Fruit fly (Drosophila melanogaster) whole organism, embryonic: ENCODE measurements around the gene Lcp65Ac.

Experiments
- Abd-B ChIP-seq: fragments of 200-800 bp; sonication (Bioruptor generic); optimal IDR thresholded peaks from 2 replicates; lab custom pipeline; 2018; ENCODE audit warnings: missing biosample characterization, mild to moderate bottlenecking, missing genetic modification characterization, moderate library complexity
- Ada2b ChIP-seq: fragments of 200-800 bp; sonication (Bioruptor generic); IDR thresholded peaks from 2 replicates; pipeline ENCODE4 v1.3.6; 2022; ENCODE audit warnings: missing biosample characterization, missing genetic modification characterization
- BEAF-32 ChIP-seq: fragments of 200-800 bp; sonication (Bioruptor generic); optimal IDR thresholded peaks from 3 replicates; lab custom pipeline; 2017; ENCODE audit warnings: missing biosample characterization, missing genetic modification characterization, mild to moderate bottlenecking, moderate library complexity, missing genetic modification reagents
- CG10654 ChIP-seq: fragments of 200-800 bp; sonication (Bioruptor generic); optimal IDR thresholded peaks from 2 replicates; lab custom pipeline; 2016; ENCODE audit warnings: missing biosample characterization, missing genetic modification characterization
- CG12155 ChIP-seq: fragments of 200-800 bp; sonication (Bioruptor generic); optimal IDR thresholded peaks from 3 replicates; lab custom pipeline; 2016; ENCODE audit warnings: missing biosample characterization, missing genetic modification characterization
- CG12219 ChIP-seq: fragments of 200-800 bp; sonication (Bioruptor generic); optimal IDR thresholded peaks from 3 replicates; lab custom pipeline; 2018; ENCODE audit warnings: missing biosample characterization, mild to moderate bottlenecking, missing genetic modification characterization
- CG12391 ChIP-seq: fragments of 200-800 bp; sonication (Bioruptor generic); optimal IDR thresholded peaks from 3 replicates; lab custom pipeline; 2018; ENCODE audit warnings: missing biosample characterization, mild to moderate bottlenecking, missing genetic modification characterization, moderate library complexity
- CG12744 ChIP-seq: fragments of 200-800 bp; sonication (Bioruptor generic); optimal IDR thresholded peaks from 2 replicates; lab custom pipeline; 2016; ENCODE audit warnings: missing biosample characterization, missing genetic modification characterization
- CG14965 ChIP-seq: fragments of 200-800 bp; sonication (Bioruptor generic); optimal IDR thresholded peaks from 2 replicates; lab custom pipeline; 2016; ENCODE audit warnings: missing biosample characterization, missing genetic modification characterization, borderline replicate concordance
- CG15269 ChIP-seq: fragments of 200-800 bp; sonication (Bioruptor generic); optimal IDR thresholded peaks from 2 replicates; lab custom pipeline; 2018; ENCODE audit warnings: missing biosample characterization, mild to moderate bottlenecking, missing genetic modification characterization, moderate library complexity
- CG17328 ChIP-seq: fragments of 200-800 bp; sonication (Bioruptor generic); IDR thresholded peaks from 2 replicates; pipeline ENCODE4 v1.3.6; 2022; ENCODE audit warnings: missing biosample characterization, missing genetic modification characterization
- CG17912 ChIP-seq: fragments of 200-800 bp; sonication (Bioruptor generic); optimal IDR thresholded peaks from 2 replicates; lab custom pipeline; 2018; ENCODE audit warnings: missing biosample characterization, mild to moderate bottlenecking, missing genetic modification characterization
- CG18476 ChIP-seq: fragments of 200-800 bp; sonication (Bioruptor generic); optimal IDR thresholded peaks from 2 replicates; lab custom pipeline; 2016; ENCODE audit warnings: missing biosample characterization, mild to moderate bottlenecking, missing genetic modification characterization
- CG30020 ChIP-seq: fragments of 200-800 bp; optimal IDR thresholded peaks from 2 replicates; lab custom pipeline; 2019; ENCODE audit warnings: missing biosample characterization, mild to moderate bottlenecking, missing genetic modification characterization, moderate library complexity
- CG30403 ChIP-seq: fragments of 200-800 bp; sonication (Bioruptor generic); optimal IDR thresholded peaks from 3 replicates; lab custom pipeline; 2016; ENCODE audit warnings: missing biosample characterization, missing genetic modification characterization
- CG32772 ChIP-seq: fragments of 200-800 bp; sonication (Bioruptor generic); IDR thresholded peaks from 2 replicates; pipeline ENCODE4 v1.3.6; 2022; ENCODE audit warnings: missing biosample characterization, missing genetic modification characterization
- CG3838 ChIP-seq: fragments of 200-800 bp; sonication (Bioruptor generic); optimal IDR thresholded peaks from 3 replicates; lab custom pipeline; 2016; ENCODE audit warnings: missing biosample characterization, missing genetic modification characterization
- CG4360 ChIP-seq: fragments of 200-800 bp; sonication (Bioruptor generic); IDR thresholded peaks from 2 replicates; pipeline ENCODE4 v1.3.6; 2022; ENCODE audit warnings: missing biosample characterization, missing genetic modification characterization
- CG4617 ChIP-seq: fragments of 200-800 bp; sonication (Bioruptor generic); optimal IDR thresholded peaks from 3 replicates; lab custom pipeline; 2016; ENCODE audit warnings: missing biosample characterization, missing genetic modification characterization, borderline replicate concordance
- CG6175 ChIP-seq: fragments of 200-800 bp; sonication (Bioruptor generic); IDR thresholded peaks from 3 replicates; pipeline ENCODE4 v1.3.6; 2022; ENCODE audit warnings: missing biosample characterization, missing genetic modification characterization
- CG7357 ChIP-seq: fragments of 200-800 bp; sonication (Bioruptor generic); IDR thresholded peaks from 3 replicates; pipeline ENCODE4 v1.3.6; 2022; ENCODE audit warnings: missing biosample characterization, missing genetic modification characterization
- CG7372 ChIP-seq: fragments of 200-800 bp; sonication (Bioruptor generic); IDR thresholded peaks from 2 replicates; pipeline ENCODE4 v1.3.6; 2022; ENCODE audit warnings: missing biosample characterization, missing genetic modification characterization
- CG8388 ChIP-seq: fragments of 200-800 bp; sonication (Bioruptor generic); optimal IDR thresholded peaks from 2 replicates; lab custom pipeline; 2019; ENCODE audit warnings: missing biosample characterization, mild to moderate bottlenecking, missing genetic modification characterization, moderate library complexity
- CG9876 ChIP-seq: fragments of 200-800 bp; sonication (Bioruptor generic); optimal IDR thresholded peaks from 2 replicates; lab custom pipeline; 2016; ENCODE audit warnings: missing biosample characterization, missing genetic modification characterization
- D19A ChIP-seq: fragments of 200-800 bp; optimal IDR thresholded peaks from 3 replicates; lab custom pipeline; 2019; ENCODE audit warnings: missing biosample characterization, mild to moderate bottlenecking, missing genetic modification characterization, moderate library complexity
- Dbx ChIP-seq: fragments of 200-800 bp; sonication (Bioruptor generic); IDR thresholded peaks from 3 replicates; pipeline ENCODE4 v1.3.6; 2022; ENCODE audit warnings: missing biosample characterization, missing genetic modification characterization
- E2f2 ChIP-seq: fragments of 200-800 bp; sonication (Bioruptor generic); IDR thresholded peaks from 2 replicates; pipeline ENCODE4 v1.3.6; 2022; ENCODE audit warnings: missing biosample characterization, missing genetic modification characterization
- Ets97D ChIP-seq: fragments of 200-800 bp; sonication (Bioruptor generic); optimal IDR thresholded peaks from 3 replicates; lab custom pipeline; 2016; ENCODE audit warnings: missing biosample characterization, missing genetic modification characterization
- MTF-1 ChIP-seq: fragments of 200-800 bp; sonication (Bioruptor generic); optimal IDR thresholded peaks from 2 replicates; lab custom pipeline; 2018; ENCODE audit warnings: missing biosample characterization, mild to moderate bottlenecking, missing genetic modification characterization, borderline replicate concordance
- Med ChIP-seq: fragments of 200-800 bp; sonication (Bioruptor generic); peaks from one replicate; lab custom pipeline; 2016; ENCODE audit warnings: missing biosample characterization, missing genetic modification characterization, mild to moderate bottlenecking, inconsistent platforms, moderate library complexity
- NFAT ChIP-seq: fragments of 200-800 bp; sonication (Bioruptor generic); IDR thresholded peaks from 2 replicates; pipeline ENCODE4 v1.3.6; 2022; ENCODE audit warnings: missing biosample characterization, missing genetic modification characterization
- NK7.1 ChIP-seq: fragments of 200-800 bp; sonication (Bioruptor generic); optimal IDR thresholded peaks from 3 replicates; lab custom pipeline; 2016; ENCODE audit warnings: missing biosample characterization, missing genetic modification characterization
- abd-A ChIP-seq: fragments of 200-800 bp; sonication (Bioruptor generic); optimal IDR thresholded peaks from 3 replicates; lab custom pipeline; 2019; ENCODE audit warnings: missing biosample characterization, mild to moderate bottlenecking, missing genetic modification characterization, moderate library complexity
- bigmax ChIP-seq: fragments of 200-800 bp; sonication (Bioruptor generic); optimal IDR thresholded peaks from 2 replicates; lab custom pipeline; 2018; ENCODE audit warnings: missing biosample characterization, mild to moderate bottlenecking, missing genetic modification characterization
- bsh ChIP-seq, 2 experiments: fragments of 200-800 bp; sonication (Bioruptor generic); optimal IDR thresholded peaks; 2 replicates each; lab custom pipeline; 2017 to 2018; ENCODE audit warnings: mild to moderate bottlenecking in 2 of 2, missing biosample characterization in 2 of 2, missing genetic modification characterization in 2 of 2, moderate library complexity in 1 of 2
- btn ChIP-seq: fragments of 200-800 bp; sonication (Bioruptor generic); optimal IDR thresholded peaks from 2 replicates; lab custom pipeline; 2016; ENCODE audit warnings: missing biosample characterization, missing genetic modification characterization
- insv ChIP-seq, 2 experiments: fragments of 200-800 bp; sonication (Bioruptor generic); optimal IDR thresholded peaks; 3 replicates each; lab custom pipeline; 2016 to 2018; ENCODE audit warnings: missing biosample characterization in 2 of 2, missing genetic modification characterization in 2 of 2
- inv ChIP-seq: fragments of 200-800 bp; sonication (Bioruptor generic); IDR thresholded peaks from 2 replicates; pipeline ENCODE4 v1.3.6; 2022; ENCODE audit warnings: missing biosample characterization, missing genetic modification characterization; ENCODE audit not compliant: partially characterized antibody
- lola ChIP-seq, 3 experiments: fragments of >200 bp in 2 of 3; fragments of 200-800 bp in 1 of 3; sonication (Bioruptor generic) in 1 of 3; optimal IDR thresholded peaks; 2 replicates each; lab custom pipeline; 2017 to 2019; ENCODE audit warnings: missing biosample characterization in 3 of 3, missing genetic modification characterization in 3 of 3, mild to moderate bottlenecking in 1 of 3, moderate library complexity in 1 of 3
- mam ChIP-seq: fragments of 200-800 bp; sonication (Bioruptor generic); optimal IDR thresholded peaks from 3 replicates; lab custom pipeline; 2016; ENCODE audit warnings: missing biosample characterization, missing genetic modification characterization
- mirr ChIP-seq: fragments of 200-800 bp; sonication (Bioruptor generic); optimal IDR thresholded peaks from 3 replicates; lab custom pipeline; 2018; ENCODE audit warnings: missing biosample characterization, mild to moderate bottlenecking, missing genetic modification characterization
- pan ChIP-seq, 4 experiments: fragments of >200 bp in 3 of 4; fragments of 200-800 bp in 1 of 4; sonication (Bioruptor generic) in 1 of 4; optimal IDR thresholded peaks in 3 of 4; IDR thresholded peaks in 1 of 4; 2 replicates each; pipeline versions ENCODE4 v1.3.6 to Lab custom; 2017 to 2022; ENCODE audit warnings: missing biosample characterization in 2 of 4, missing genetic modification characterization in 2 of 4, mixed read lengths in 1 of 4
- repo ChIP-seq: fragments of 200-800 bp; sonication (Bioruptor generic); optimal IDR thresholded peaks from 2 replicates; lab custom pipeline; 2016; ENCODE audit warnings: missing biosample characterization, missing genetic modification characterization
- sens ChIP-seq: fragments of 200-800 bp; sonication (Bioruptor generic); peaks from one replicate; lab custom pipeline; 2016; ENCODE audit warnings: missing biosample characterization, missing genetic modification characterization
- sisA ChIP-seq: fragments of 200-800 bp; sonication (Bioruptor generic); IDR thresholded peaks from 2 replicates; pipeline ENCODE4 v1.3.6; 2022; ENCODE audit warnings: missing biosample characterization, missing genetic modification characterization
- sug ChIP-seq: fragments of 200-800 bp; optimal IDR thresholded peaks from 2 replicates; lab custom pipeline; 2019; ENCODE audit warnings: missing biosample characterization, mild to moderate bottlenecking, missing genetic modification characterization, moderate library complexity
- tio ChIP-seq: fragments of 200-800 bp; sonication (Bioruptor generic); optimal IDR thresholded peaks from 2 replicates; lab custom pipeline; 2017; ENCODE audit warnings: missing biosample characterization, missing genetic modification characterization, inconsistent platforms
- trem ChIP-seq: fragments of 200-800 bp; optimal IDR thresholded peaks from 3 replicates; lab custom pipeline; 2019; ENCODE audit warnings: missing biosample characterization, mild to moderate bottlenecking, missing genetic modification characterization, moderate library complexity
- ttk ChIP-seq: fragments of 200-800 bp; sonication (Bioruptor generic); IDR thresholded peaks from 2 replicates; pipeline ENCODE4 v2.1.2; 2022; ENCODE audit warnings: missing biosample characterization, missing genetic modification characterization

The Lcp65Ac gene

dm6 chr3L:6157327-6158032, 12.9 kb downstream of the Lcp65Ac start, which contains the start of gene CG13297 (continued):
- TF ChIP-seq mirr = no peak
- peak; percentile 39; the same call in 1 of the 2 replicates for TF ChIP-seq ttk
- TF ChIP-seq lola (GFP tag; optimal IDR thresholded peaks at IDR 0.05; lab: Kevin White, UChicago) = no peak
- TF ChIP-seq CG7357 (GFP tag; lab: Robert Waterston, UW) = no peak
- TF ChIP-seq CG18476 = peak; percentile 32
- TF ChIP-seq Med (GFP tag; lab: Kevin White, UChicago) = peak; percentile 1
- peak; percentile 48 for TF ChIP-seq CG8388 (GFP tag; lab: Kevin White, UChicago)
- TF ChIP-seq bsh (GFP tag; optimal IDR thresholded peaks at IDR 0.05; lab: Kevin White, UChicago) = no peak
- no peak for TF ChIP-seq NK7.1
- peak; percentile 53 for TF ChIP-seq Abd-B
- TF ChIP-seq CG7372 = no peak; the same call in 1 of the 2 replicates
- TF ChIP-seq CG17328 (GFP tag; lab: Robert Waterston, UW) = no peak
- no peak for TF ChIP-seq MTF-1 (GFP tag; lab: Kevin White, UChicago)
- peak; percentile 44 for TF ChIP-seq CG12391 (tag; lab: Kevin White, UChicago)
- no peak for TF ChIP-seq BEAF-32 (GFP tag; lab: Kevin White, UChicago)
- TF ChIP-seq btn = no peak
- no peak for TF ChIP-seq CG30020 (tag; lab: Kevin White, UChicago)
- TF ChIP-seq CG17912 (GFP tag; lab: Kevin White, UChicago) = no peak
- no peak for TF ChIP-seq mam (GFP tag; lab: Kevin White, UChicago)
- no peak for TF ChIP-seq NFAT (GFP tag; lab: Robert Waterston, UW)
- TF ChIP-seq D19A (tag; lab: Kevin White, UChicago) = peak; percentile 80
- TF ChIP-seq tio (GFP tag; lab: Kevin White, UChicago) = peak; percentile 32
- TF ChIP-seq CG12219 = peak; percentile 31
- no peak for TF ChIP-seq CG4617
- 0 out of 2 replicates have a peak, but pooled peaks have one; percentile 14 for TF ChIP-seq CG32772 (GFP tag; lab: Robert Waterston, UW)
- 0 out of 2 replicates have a peak, but pooled peaks have one; percentile 10 for TF ChIP-seq E2f2 (GFP tag; lab: Robert Waterston, UW)
- TF ChIP-seq trem (tag; lab: Kevin White, UChicago) = peak; percentile 33
- TF ChIP-seq CG4360 (GFP tag; lab: Robert Waterston, UW) = no peak
- no peak for TF ChIP-seq insv (GFP tag; optimal IDR thresholded peaks at IDR 0.05; lab: Kevin White, UChicago)
- TF ChIP-seq CG9876 = no peak
- TF ChIP-seq sisA (GFP tag; lab: Robert Waterston, UW) = peak; percentile 55
- peak; percentile 56 for TF ChIP-seq CG30403 (GFP tag; lab: Kevin White, UChicago)
- no peak for TF ChIP-seq pan (optimal IDR thresholded peaks at IDR 0.05; lab: Kevin White, UChicago)
- peak in 1 of 2 experiments; percentile 74 for TF ChIP-seq pan (GFP tag; optimal IDR thresholded peaks at IDR 0.05 in 1 of 2, IDR thresholded peaks at IDR 0.05 in 1 of 2)
- no peak for TF ChIP-seq inv (GFP tag; lab: Robert Waterston, UW)
- TF ChIP-seq Ets97D = no peak
- TF ChIP-seq Ada2b (GFP tag; lab: Robert Waterston, UW) = 0 out of 2 replicates have a peak, but pooled peaks have one; percentile 30
- TF ChIP-seq abd-A = peak; percentile 88
- TF ChIP-seq Dbx (GFP tag; lab: Robert Waterston, UW) = no peak
- TF ChIP-seq sug (tag; lab: Kevin White, UChicago) = no peak
- TF ChIP-seq repo = no peak
- TF ChIP-seq bigmax (GFP tag; lab: Kevin White, UChicago) = no peak
- peak; percentile 75 for TF ChIP-seq CG15269 (tag; lab: Kevin White, UChicago)
- TF ChIP-seq CG14965 (GFP tag; lab: Kevin White, UChicago) = no peak
- TF ChIP-seq CG12155 (GFP tag; lab: Kevin White, UChicago) = peak; percentile 0
- TF ChIP-seq sens = peak; percentile 76
- TF ChIP-seq CG6175 = no peak
- TF ChIP-seq CG12744 = no peak
- no peak for TF ChIP-seq CG3838
- peak; percentile 19 for TF ChIP-seq CG10654
